Fruit fly (Drosophila melanogaster) whole organism, embryonic: ENCODE results near the gene CG17127.

Experiments used
- Atf-2 ChIP-seq: fragments of 200-800 bp; sonication (Bioruptor generic); optimal IDR thresholded peaks from 2 replicates; lab custom pipeline; 2016; ENCODE audit warnings: missing biosample characterization, missing genetic modification characterization
- BEAF-32 ChIP-seq: fragments of 200-800 bp; sonication (Bioruptor generic); optimal IDR thresholded peaks from 3 replicates; lab custom pipeline; 2017; ENCODE audit warnings: missing biosample characterization, missing genetic modification characterization, mild to moderate bottlenecking, moderate library complexity, missing genetic modification reagents
- BtbVII ChIP-seq: fragments of 200-800 bp; sonication (Bioruptor generic); optimal IDR thresholded peaks from 3 replicates; lab custom pipeline; 2017; ENCODE audit warnings: missing biosample characterization, mild to moderate bottlenecking, missing genetic modification characterization
- CG10147 ChIP-seq: fragments of 200-800 bp; sonication (Bioruptor generic); optimal IDR thresholded peaks from 2 replicates; lab custom pipeline; 2019; ENCODE audit warnings: missing biosample characterization, mild to moderate bottlenecking, missing genetic modification characterization, moderate library complexity
- CG10462 ChIP-seq: fragments of 200-800 bp; sonication (Bioruptor generic); optimal IDR thresholded peaks from 2 replicates; lab custom pipeline; 2016; ENCODE audit warnings: missing biosample characterization, missing genetic modification characterization
- CG10565 ChIP-seq: fragments of 200-800 bp; sonication (Bioruptor generic); optimal IDR thresholded peaks from 3 replicates; lab custom pipeline; 2016; ENCODE audit warnings: missing biosample characterization, mild to moderate bottlenecking, missing genetic modification characterization
- CG11247 ChIP-seq: fragments of 200-800 bp; sonication (Bioruptor generic); IDR thresholded peaks from 2 replicates; pipeline ENCODE4 v1.3.6; 2022; ENCODE audit warnings: missing biosample characterization, missing genetic modification characterization
- CG13296 ChIP-seq: fragments of 200-800 bp; sonication (Bioruptor generic); optimal IDR thresholded peaks from 3 replicates; lab custom pipeline; 2018; ENCODE audit warnings: missing biosample characterization, mild to moderate bottlenecking, missing genetic modification characterization
- CG14860 ChIP-seq: fragments of 200-800 bp; sonication (Bioruptor generic); IDR thresholded peaks from 3 replicates; pipeline ENCODE4 v1.3.6; 2022; ENCODE audit warnings: missing biosample characterization, missing genetic modification characterization; ENCODE audit not compliant: partially characterized antibody
- CG1602 ChIP-seq: fragments of 200-800 bp; sonication (Bioruptor generic); optimal IDR thresholded peaks from 3 replicates; lab custom pipeline; 2016; ENCODE audit warnings: missing biosample characterization, missing genetic modification characterization
- CG2116 ChIP-seq: fragments of 200-800 bp; sonication (Bioruptor generic); optimal IDR thresholded peaks from 3 replicates; lab custom pipeline; 2018; ENCODE audit warnings: missing biosample characterization, mild to moderate bottlenecking, missing genetic modification characterization
- CG2202 ChIP-seq: fragments of 200-800 bp; sonication (Bioruptor generic); optimal IDR thresholded peaks from 2 replicates; lab custom pipeline; 2018; ENCODE audit warnings: missing biosample characterization, mild to moderate bottlenecking, missing genetic modification characterization
- CG3163 ChIP-seq: fragments of 200-800 bp; sonication (Bioruptor generic); optimal IDR thresholded peaks from 3 replicates; lab custom pipeline; 2016; ENCODE audit warnings: missing biosample characterization, missing genetic modification characterization
- CG6254 ChIP-seq: fragments of 200-800 bp; sonication (Bioruptor generic); optimal IDR thresholded peaks from 3 replicates; lab custom pipeline; 2017; ENCODE audit warnings: mild to moderate bottlenecking, missing biosample characterization, missing genetic modification reagents, missing genetic modification characterization
- CG7372 ChIP-seq: fragments of 200-800 bp; sonication (Bioruptor generic); IDR thresholded peaks from 2 replicates; pipeline ENCODE4 v1.3.6; 2022; ENCODE audit warnings: missing biosample characterization, missing genetic modification characterization
- CG9215 ChIP-seq: fragments of 200-800 bp; sonication (Bioruptor generic); IDR thresholded peaks from 2 replicates; pipeline ENCODE4 v1.3.6; 2022; ENCODE audit warnings: missing biosample characterization, missing genetic modification characterization
- Ets65A ChIP-seq: fragments of 200-800 bp; sonication (Bioruptor generic); peaks from one replicate; lab custom pipeline; 2016; ENCODE audit warnings: missing biosample characterization, missing genetic modification characterization
- Gug ChIP-seq: fragments of 200-800 bp; sonication (Bioruptor generic); IDR thresholded peaks from 4 replicates; pipeline ENCODE4 v1.3.6; 2022; ENCODE audit warnings: missing biosample characterization, missing genetic modification characterization
- Hr39 ChIP-seq: fragments of >200 bp; optimal IDR thresholded peaks from 2 replicates; lab custom pipeline; 2017
- NfI ChIP-seq: fragments of 200-800 bp; sonication (Bioruptor generic); optimal IDR thresholded peaks from 3 replicates; lab custom pipeline; 2018; ENCODE audit warnings: missing biosample characterization, mild to moderate bottlenecking, missing genetic modification characterization, moderate library complexity
- Opbp ChIP-seq: fragments of 200-800 bp; sonication (Bioruptor generic); IDR thresholded peaks from 3 replicates; pipeline ENCODE4 v1.3.6; 2022; ENCODE audit warnings: missing biosample characterization, missing genetic modification characterization; ENCODE audit not compliant: partially characterized antibody
- Scr ChIP-seq: fragments of 200-800 bp; sonication (Bioruptor generic); IDR thresholded peaks from 2 replicates; pipeline ENCODE4 v1.3.6; 2022; ENCODE audit warnings: missing biosample characterization, missing genetic modification characterization; ENCODE audit not compliant: partially characterized antibody
- Spps ChIP-seq: fragments of 200-800 bp; sonication (Bioruptor generic); optimal IDR thresholded peaks from 2 replicates; lab custom pipeline; 2018; ENCODE audit warnings: missing biosample characterization, mild to moderate bottlenecking, missing genetic modification characterization
- Trl ChIP-seq, 3 experiments: fragments of >200 bp in 2 of 3; fragments of 200-800 bp in 1 of 3; sonication (Bioruptor generic) in 1 of 3; optimal IDR thresholded peaks; 2 replicates in 1 of 3; 3 replicates in 2 of 3; lab custom pipeline; 2016 to 2017; ENCODE audit warnings: missing biosample characterization in 1 of 3, missing genetic modification characterization in 1 of 3
- abd-A ChIP-seq: fragments of 200-800 bp; sonication (Bioruptor generic); optimal IDR thresholded peaks from 3 replicates; lab custom pipeline; 2019; ENCODE audit warnings: missing biosample characterization, mild to moderate bottlenecking, missing genetic modification characterization, moderate library complexity
- ase ChIP-seq: fragments of 200-800 bp; sonication (Bioruptor generic); IDR thresholded peaks from 3 replicates; pipeline ENCODE4 v1.3.6; 2022; ENCODE audit warnings: missing biosample characterization, missing genetic modification characterization
- az2 ChIP-seq: fragments of 200-800 bp; sonication (Bioruptor generic); optimal IDR thresholded peaks from 3 replicates; lab custom pipeline; 2016; ENCODE audit warnings: missing biosample characterization, missing genetic modification characterization
- bbx ChIP-seq: fragments of 200-800 bp; sonication (Bioruptor generic); IDR thresholded peaks from 2 replicates; pipeline ENCODE4 v1.3.6; 2022; ENCODE audit warnings: missing biosample characterization, missing genetic modification characterization; ENCODE audit not compliant: partially characterized antibody
- croc ChIP-seq: fragments of 200-800 bp; sonication (Bioruptor generic); conservative IDR thresholded peaks from 3 replicates; pipeline ENCODE4 v1.3.6; 2022; ENCODE audit warnings: missing biosample characterization, missing genetic modification characterization
- danr ChIP-seq: fragments of 200-800 bp; sonication (Bioruptor generic); IDR thresholded peaks from 2 replicates; pipeline ENCODE4 v1.3.6; 2022; ENCODE audit warnings: missing biosample characterization, missing genetic modification characterization
- dati ChIP-seq: fragments of 200-800 bp; sonication (Bioruptor generic); IDR thresholded peaks from 2 replicates; pipeline ENCODE4 v1.3.6; 2022; ENCODE audit warnings: missing biosample characterization, missing genetic modification characterization
- dmrt11E ChIP-seq: fragments of 200-800 bp; sonication (Bioruptor generic); optimal IDR thresholded peaks from 3 replicates; lab custom pipeline; 2018; ENCODE audit warnings: missing biosample characterization, mild to moderate bottlenecking, missing genetic modification characterization, moderate library complexity
- gce ChIP-seq: fragments of 200-800 bp; sonication (Bioruptor generic); IDR thresholded peaks from 3 replicates; pipeline ENCODE4 v1.3.6; 2022; ENCODE audit warnings: missing biosample characterization, missing genetic modification characterization
- kay ChIP-seq: fragments of 200-800 bp; sonication (Bioruptor generic); optimal IDR thresholded peaks from 2 replicates; lab custom pipeline; 2016; ENCODE audit warnings: missing biosample characterization, missing genetic modification characterization
- knrl ChIP-seq: fragments of 200-800 bp; sonication (Bioruptor generic); IDR thresholded peaks from 3 replicates; pipeline ENCODE4 v1.3.6; 2022; ENCODE audit warnings: missing biosample characterization, missing genetic modification characterization; ENCODE audit not compliant: partially characterized antibody
- lilli ChIP-seq: fragments of 200-800 bp; sonication (Bioruptor generic); optimal IDR thresholded peaks from 3 replicates; lab custom pipeline; 2016; ENCODE audit warnings: missing biosample characterization, missing genetic modification characterization
- lov ChIP-seq, 2 experiments: fragments of 200-800 bp in 1 of 2; fragments of >200 bp in 1 of 2; sonication (Bioruptor generic) in 1 of 2; IDR thresholded peaks in 1 of 2; optimal IDR thresholded peaks in 1 of 2; 2 replicates in 1 of 2; 3 replicates in 1 of 2; pipeline versions ENCODE4 v1.3.6 to Lab custom; 2017 to 2022; ENCODE audit warnings: missing biosample characterization in 1 of 2, missing genetic modification characterization in 1 of 2
- pros ChIP-seq: fragments of 200-800 bp; sonication (Bioruptor generic); optimal IDR thresholded peaks from 3 replicates; lab custom pipeline; 2019; ENCODE audit warnings: missing biosample characterization, mild to moderate bottlenecking, missing genetic modification characterization, moderate library complexity
- row ChIP-seq: fragments of 200-800 bp; sonication (Bioruptor generic); IDR thresholded peaks from 3 replicates; pipeline ENCODE4 v1.3.6; 2022; ENCODE audit warnings: missing biosample characterization, missing genetic modification characterization
- sc ChIP-seq, 3 experiments: fragments of >200 bp in 2 of 3; fragments of 200-800 bp in 1 of 3; sonication (Bioruptor generic) in 1 of 3; optimal IDR thresholded peaks; 2 replicates in 2 of 3; 3 replicates in 1 of 3; lab custom pipeline; 2017; ENCODE audit warnings: mild to moderate bottlenecking in 1 of 3, missing biosample characterization in 1 of 3, missing genetic modification characterization in 1 of 3, missing genetic modification reagents in 1 of 3
- sens-2 ChIP-seq: fragments of 200-800 bp; sonication (Bioruptor generic); IDR thresholded peaks from 2 replicates; pipeline ENCODE4 v1.3.6; 2022; ENCODE audit warnings: missing biosample characterization, missing genetic modification characterization
- shn ChIP-seq: fragments of 200-800 bp; sonication (Bioruptor generic); optimal IDR thresholded peaks from 3 replicates; lab custom pipeline; 2016; ENCODE audit warnings: missing biosample characterization, missing genetic modification characterization
- slou ChIP-seq: fragments of 200-800 bp; sonication (Bioruptor generic); optimal IDR thresholded peaks from 3 replicates; lab custom pipeline; 2016; ENCODE audit warnings: missing biosample characterization, missing genetic modification characterization
- sr ChIP-seq: fragments of 200-800 bp; sonication (Bioruptor generic); IDR thresholded peaks from 3 replicates; pipeline ENCODE4 v1.3.6; 2022; ENCODE audit warnings: missing biosample characterization, missing genetic modification characterization
- tio ChIP-seq: fragments of 200-800 bp; sonication (Bioruptor generic); optimal IDR thresholded peaks from 2 replicates; lab custom pipeline; 2017; ENCODE audit warnings: missing biosample characterization, missing genetic modification characterization, inconsistent platforms
- tna ChIP-seq: fragments of 200-800 bp; sonication (Bioruptor generic); IDR thresholded peaks from 2 replicates; pipeline ENCODE4 v1.3.6; 2022; ENCODE audit warnings: missing biosample characterization, missing genetic modification characterization; ENCODE audit not compliant: partially characterized antibody
- vvl ChIP-seq: fragments of 200-800 bp; sonication (Bioruptor generic); IDR thresholded peaks from 2 replicates; pipeline ENCODE4 v1.3.6; 2022; ENCODE audit warnings: missing biosample characterization, missing genetic modification characterization
- z ChIP-seq: fragments of 200-800 bp; sonication (Bioruptor generic); IDR thresholded peaks from 3 replicates; pipeline ENCODE4 v1.3.6; 2022; ENCODE audit warnings: missing biosample characterization, missing genetic modification characterization

CG17127 gene

DNA sequence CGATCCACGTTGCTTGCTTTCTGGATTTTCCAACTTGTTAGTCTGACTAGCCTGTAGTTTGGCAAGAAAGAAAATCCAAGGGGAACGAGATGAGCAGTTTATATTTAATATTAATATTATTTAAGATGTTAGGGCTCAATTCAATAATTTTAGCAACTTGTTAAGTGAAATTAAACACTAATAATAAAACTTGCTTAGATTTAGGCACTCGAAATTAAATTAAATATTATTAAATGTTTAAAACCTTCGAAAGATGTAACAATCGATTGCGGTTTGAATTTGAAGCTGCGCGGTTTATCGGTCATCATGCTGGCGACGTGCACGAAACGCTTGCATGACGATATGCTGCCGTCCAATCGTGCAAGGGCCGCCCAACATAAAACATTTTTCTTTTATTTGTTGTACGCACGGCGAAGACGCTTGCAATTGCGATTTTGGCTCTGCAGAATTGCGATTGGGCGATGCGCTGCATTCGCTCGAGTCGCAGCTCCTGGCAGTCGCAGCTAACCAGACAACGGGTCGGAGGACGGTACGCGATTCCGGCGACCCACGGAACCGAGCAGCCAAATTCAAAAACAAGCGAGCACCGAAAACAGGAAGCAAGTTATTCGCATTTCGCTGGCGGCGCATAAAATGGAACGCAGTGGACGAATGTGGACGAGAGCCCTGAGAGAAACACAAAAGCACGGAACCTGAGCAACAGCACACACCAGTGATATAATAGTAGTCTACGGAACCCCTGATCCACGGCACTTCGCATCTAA lies 33.5 kb upstream of the CG17127 start, which contains the start of the genes Vha16-5 and CG12299 (continued):
- TF ChIP-seq Opbp (GFP tag; lab: Robert Waterston, UW) = peak; percentile 94
- peak; percentile 74; the same call in 3 of the 4 replicates for TF ChIP-seq Gug (GFP tag; lab: Robert Waterston, UW)
- TF ChIP-seq lov (optimal IDR thresholded peaks at IDR 0.05; lab: Kevin White, UChicago) = no peak
- peak; percentile 93 for TF ChIP-seq lov (GFP tag; IDR thresholded peaks at IDR 0.05; lab: Robert Waterston, UW)
- peak; percentile 95 for TF ChIP-seq vvl
- no peak for TF ChIP-seq CG10565
- peak; percentile 26 for TF ChIP-seq CG10147
- peak; percentile 83 for TF ChIP-seq row (GFP tag; lab: Robert Waterston, UW)
- peak; percentile 85 for TF ChIP-seq CG1602 (GFP tag; lab: Kevin White, UChicago)
- no peak for TF ChIP-seq Spps (tag; lab: Kevin White, UChicago)
- TF ChIP-seq slou = peak; percentile 57
- no peak for TF ChIP-seq sc (optimal IDR thresholded peaks at IDR 0.05; lab: Kevin White, UChicago)
- no peak for TF ChIP-seq sc (GFP tag; optimal IDR thresholded peaks at IDR 0.05; lab: Kevin White, UChicago)
- peak; percentile 70; the same call in 2 of the 3 replicates for TF ChIP-seq croc (GFP tag; lab: Robert Waterston, UW)
- peak; percentile 94 for TF ChIP-seq lilli
- TF ChIP-seq Ets65A (GFP tag; lab: Kevin White, UChicago) = peak; percentile 99
- no peak for TF ChIP-seq abd-A (tag; lab: Kevin White, UChicago)
- TF ChIP-seq CG10462 = peak; percentile 70
- peak; percentile 75 for TF ChIP-seq CG2116
- TF ChIP-seq gce (GFP tag; lab: Robert Waterston, UW) = no peak
- peak; percentile 63; the same call in 1 of the 2 replicates for TF ChIP-seq sens-2 (GFP tag; lab: Robert Waterston, UW)
- peak; percentile 91 for TF ChIP-seq dmrt11E (tag; lab: Kevin White, UChicago)
- TF ChIP-seq bbx (GFP tag; lab: Robert Waterston, UW) = peak; percentile 89
- peak; percentile 70 for TF ChIP-seq CG9215 (GFP tag; lab: Robert Waterston, UW)
- TF ChIP-seq tio (GFP tag; lab: Kevin White, UChicago) = no peak
- TF ChIP-seq kay = peak; percentile 59
- TF ChIP-seq Atf-2 (GFP tag; lab: Kevin White, UChicago) = peak; percentile 71
- TF ChIP-seq dati = peak; percentile 73
- TF ChIP-seq BEAF-32 (GFP tag; lab: Kevin White, UChicago) = peak; percentile 69
- TF ChIP-seq pros = no peak
- TF ChIP-seq shn = peak; percentile 90
- TF ChIP-seq CG14860 (GFP tag; lab: Robert Waterston, UW) = peak; percentile 75
- 0 out of 2 replicates have a peak, but pooled peaks have one; percentile 9 for TF ChIP-seq danr (GFP tag; lab: Robert Waterston, UW)
- TF ChIP-seq Hr39 (lab: Kevin White, UChicago) = no peak
- no peak for TF ChIP-seq Trl (optimal IDR thresholded peaks at IDR 0.05; lab: Kevin White, UChicago)
- peak; percentile 86 for TF ChIP-seq Trl (GFP tag; optimal IDR thresholded peaks at IDR 0.05; lab: Kevin White, UChicago)
- peak; percentile 49 for TF ChIP-seq CG13296 (GFP tag; lab: Kevin White, UChicago)
- TF ChIP-seq z (GFP tag; lab: Robert Waterston, UW) = no peak
- peak; percentile 74 for TF ChIP-seq Scr (GFP tag; lab: Robert Waterston, UW)
- peak; percentile 74 for TF ChIP-seq CG7372 (GFP tag; lab: Robert Waterston, UW)
- TF ChIP-seq NfI (GFP tag; lab: Kevin White, UChicago) = peak; percentile 81
- TF ChIP-seq sr (GFP tag; lab: Robert Waterston, UW) = peak; percentile 89
- TF ChIP-seq BtbVII (GFP tag; lab: Kevin White, UChicago) = no peak
- TF ChIP-seq CG3163 (GFP tag; lab: Kevin White, UChicago) = peak; percentile 77
- TF ChIP-seq ase (GFP tag; lab: Robert Waterston, UW) = peak; percentile 89
- TF ChIP-seq CG2202 (tag; lab: Kevin White, UChicago) = peak; percentile 51
- peak; percentile 88 for TF ChIP-seq knrl (GFP tag; lab: Robert Waterston, UW)
- peak; percentile 87 for TF ChIP-seq az2
- peak; percentile 84 for TF ChIP-seq tna
- peak; percentile 88 for TF ChIP-seq CG11247 (GFP tag; lab: Robert Waterston, UW)
- no peak for TF ChIP-seq CG6254 (GFP tag; lab: Kevin White, UChicago)
